In the genomic region with DNA sequence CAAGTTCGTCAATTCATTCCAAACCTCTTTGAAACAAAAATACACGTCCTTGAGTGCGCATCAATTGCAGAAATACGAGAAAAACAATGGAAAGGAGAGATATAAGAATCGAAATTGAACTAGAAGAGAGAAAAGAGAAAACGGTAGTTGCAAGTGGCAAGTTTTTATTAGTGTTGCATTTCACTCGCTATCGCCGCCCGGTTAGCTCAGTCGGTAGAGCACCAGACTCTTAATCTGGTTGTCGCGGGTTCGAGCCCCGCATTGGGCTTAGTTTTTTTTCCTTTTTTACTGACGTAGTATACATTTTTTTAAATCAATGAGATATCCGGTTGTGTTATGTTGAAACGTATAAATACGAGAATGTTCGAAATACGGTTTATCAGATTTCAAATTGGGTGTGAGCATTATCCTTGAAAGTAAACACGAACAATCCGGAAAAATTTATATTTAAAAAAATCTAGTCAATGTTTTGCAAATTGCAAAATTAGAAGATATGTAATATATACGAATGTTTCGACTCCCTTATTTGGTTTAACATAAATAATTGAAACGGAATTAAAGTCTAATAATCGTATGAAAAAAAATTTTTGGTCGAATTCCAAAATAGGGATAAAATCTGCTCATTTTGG, we compare ENCODE assay signal across 5 worm cellular contexts.
TF ChIP-seq lines count a peak whose summit lies in the region.

No protein-coding gene starts in this region.

TF ChIP-seq in whole organism, L1 larva, 84 proteins besides CTCF, POLR2A, EP300 and RAD21 (continues in another document):
- TF ChIP-seq snu-23 (GFP tag; optimal IDR thresholded peaks at IDR 0.05; lab: Kevin White, UChicago) (peak; percentile 76), nhr-84 (tag; optimal IDR thresholded peaks at IDR 0.05; lab: Kevin White, UChicago) (no peak), lir-3 (tag; optimal IDR thresholded peaks at IDR 0.05; lab: Kevin White, UChicago; ENCODE audit: poor library complexity) (peak; percentile 34), nhr-20 (tag; optimal IDR thresholded peaks at IDR 0.05; lab: Kevin White, UChicago) (peak; percentile 69), lin-14 (GFP tag; optimal IDR thresholded peaks at IDR 0.05; lab: Kevin White, UChicago) (peak; percentile 32), xbp-1 (tag; optimal IDR thresholded peaks at IDR 0.05; lab: Kevin White, UChicago) (peak; percentile 39), lin-35 (GFP tag; optimal IDR thresholded peaks at IDR 0.05; lab: Kevin White, UChicago) (peak in 1 of 2 experiments; percentile 13), dsc-1 (tag; optimal IDR thresholded peaks at IDR 0.05; lab: Kevin White, UChicago) (peak; percentile 58), mep-1 (tag; optimal IDR thresholded peaks at IDR 0.05; lab: Kevin White, UChicago) (no peak), nhr-90 (tag; optimal IDR thresholded peaks at IDR 0.05; lab: Kevin White, UChicago; ENCODE audit: poor library complexity) (peak; percentile 59), swsn-7 (tag; optimal IDR thresholded peaks at IDR 0.05; lab: Kevin White, UChicago) (peak; percentile 41), egl-13 (tag; optimal IDR thresholded peaks at IDR 0.05; lab: Kevin White, UChicago) (no peak), nhr-71 (tag; optimal IDR thresholded peaks at IDR 0.05; lab: Kevin White, UChicago) (peak; percentile 64), elt-3 (tag; optimal IDR thresholded peaks at IDR 0.05; lab: Kevin White, UChicago) (peak in 2 of 6 experiments; percentile 21 to 46), nhr-19 (GFP tag; conservative IDR thresholded peaks at IDR 0.05; lab: Robert Waterston, UW) (peak; percentile 68), nhr-85 (tag; lab: Kevin White, UChicago) (peak; percentile 84)

TF ChIP-seq in whole organism, L3 larva, 47 proteins besides CTCF, POLR2A, EP300 and RAD21:
- TF ChIP-seq nhr-25 (tag; optimal IDR thresholded peaks at IDR 0.05; lab: Kevin White, UChicago) (no peak), hmg-11 (tag; optimal IDR thresholded peaks at IDR 0.05; lab: Kevin White, UChicago) (peak; percentile 10), nhr-43 (tag; optimal IDR thresholded peaks at IDR 0.05; lab: Kevin White, UChicago; ENCODE audit: poor library complexity, severe bottlenecking) (peak; percentile 80), nfya-1 (tag; optimal IDR thresholded peaks at IDR 0.05; lab: Kevin White, UChicago; ENCODE audit: insufficient read depth) (peak; percentile 35), tbx-2 (tag; optimal IDR thresholded peaks at IDR 0.05; lab: Kevin White, UChicago) (peak; percentile 11), elt-2 (tag; optimal IDR thresholded peaks at IDR 0.05; lab: Kevin White, UChicago) (peak; percentile 13)

TF ChIP-seq in whole organism, early embryonic, 17 proteins besides CTCF, POLR2A, EP300 and RAD21:
- TF ChIP-seq hnd-1 (tag; optimal IDR thresholded peaks at IDR 0.05; lab: Kevin White, UChicago) (peak; percentile 14), ceh-36 (tag; optimal IDR thresholded peaks at IDR 0.05; lab: Kevin White, UChicago) (no peak), F13C5.2 (tag; optimal IDR thresholded peaks at IDR 0.05; lab: Kevin White, UChicago) (peak; percentile 24), flt-1 (GFP tag; IDR thresholded peaks at IDR 0.05; lab: Robert Waterston, UW) (peak; percentile 42; the same call in 1 of the 2 replicates), ets-7 (tag; optimal IDR thresholded peaks at IDR 0.05; lab: Kevin White, UChicago) (no peak), tbx-37 (GFP tag; conservative IDR thresholded peaks at IDR 0.05; lab: Robert Waterston, UW) (0 out of 2 replicates have a peak, but pooled peaks have one; percentile 22), ceh-13 (GFP tag; optimal IDR thresholded peaks at IDR 0.05; lab: Kevin White, UChicago) (no peak), aly-1 (tag; optimal IDR thresholded peaks at IDR 0.05; lab: Kevin White, UChicago) (no peak), tbx-11 (GFP tag; IDR thresholded peaks at IDR 0.05; lab: Robert Waterston, UW) (peak; percentile 51; the same call in 1 of the 2 replicates), scrt-1 (GFP tag; IDR thresholded peaks at IDR 0.05; lab: Robert Waterston, UW) (0 out of 2 replicates have a peak, but pooled peaks have one; percentile 36)

TF ChIP-seq in whole organism, midembryonic, 9 proteins besides CTCF, POLR2A, EP300 and RAD21:
- TF ChIP-seq ztf-29 (GFP tag; IDR thresholded peaks at IDR 0.05; lab: Robert Waterston, UW): no peak
- peak; percentile 49; the same call in 1 of the 2 replicates for TF ChIP-seq tab-1 (GFP tag; IDR thresholded peaks at IDR 0.05; lab: Robert Waterston, UW)
- TF ChIP-seq cog-1 (tag; optimal IDR thresholded peaks at IDR 0.05; lab: Kevin White, UChicago): no peak
- peak; percentile 69 for TF ChIP-seq klf-2 (GFP tag; conservative IDR thresholded peaks at IDR 0.05; lab: Robert Waterston, UW)
- TF ChIP-seq ztf-23 (GFP tag; IDR thresholded peaks at IDR 0.05; lab: Robert Waterston, UW): peak; percentile 70
TF ChIP-seq in whole organism, midembryonic: peak in this region for 3.

TF ChIP-seq in whole organism, young adult, 124 proteins besides CTCF, POLR2A, EP300 and RAD21 (continues in another document):
- TF ChIP-seq attf-5 (GFP tag; optimal IDR thresholded peaks at IDR 0.05; lab: Kevin White, UChicago): no peak
- TF ChIP-seq ztf-18 (tag; optimal IDR thresholded peaks at IDR 0.05; lab: Kevin White, UChicago): peak; percentile 36
- peak; percentile 44 for TF ChIP-seq mes-4 (tag; optimal IDR thresholded peaks at IDR 0.05; lab: Kevin White, UChicago)
- no peak for TF ChIP-seq snpc-3.4 (tag; optimal IDR thresholded peaks at IDR 0.05; lab: Kevin White, UChicago)
- TF ChIP-seq xnd-1 (tag; optimal IDR thresholded peaks at IDR 0.05; lab: Kevin White, UChicago): no peak
- peak; percentile 69; the same call in 1 of the 2 replicates for TF ChIP-seq ztf-25 (GFP tag; IDR thresholded peaks at IDR 0.05; lab: Robert Waterston, UW)
- peak; percentile 23 to 34 for TF ChIP-seq rec-8 (tag; optimal IDR thresholded peaks at IDR 0.05; lab: Kevin White, UChicago)
- TF ChIP-seq ZK185.1 (tag; optimal IDR thresholded peaks at IDR 0.05; lab: Kevin White, UChicago; ENCODE audit: poor library complexity, severe bottlenecking): peak; percentile 54
- TF ChIP-seq madf-3 (GFP tag; IDR thresholded peaks at IDR 0.05; lab: Robert Waterston, UW): no peak
- TF ChIP-seq cebp-2 (GFP tag; IDR thresholded peaks at IDR 0.05; lab: Robert Waterston, UW): 0 out of 2 replicates have a peak, but pooled peaks have one; percentile 52
- TF ChIP-seq gei-17 (GFP tag; optimal IDR thresholded peaks at IDR 0.05; lab: Kevin White, UChicago): no peak
- no peak for TF ChIP-seq F49E8.2 (tag; optimal IDR thresholded peaks at IDR 0.05; lab: Kevin White, UChicago; ENCODE audit: insufficient read depth)
- no peak for TF ChIP-seq F33H1.4 (GFP tag; IDR thresholded peaks at IDR 0.05; lab: Robert Waterston, UW)
- no peak for TF ChIP-seq chd-7 (tag; optimal IDR thresholded peaks at IDR 0.05; lab: Kevin White, UChicago)
- peak; percentile 74; the same call in 1 of the 2 replicates for TF ChIP-seq pbrm-1 (GFP tag; IDR thresholded peaks at IDR 0.05; lab: Robert Waterston, UW)
- peak; percentile 55 for TF ChIP-seq nhr-90 (tag; optimal IDR thresholded peaks at IDR 0.05; lab: Kevin White, UChicago)
- TF ChIP-seq ceh-27 (GFP tag; optimal IDR thresholded peaks at IDR 0.05; lab: Kevin White, UChicago): peak; percentile 7
- TF ChIP-seq mxl-1 (tag; optimal IDR thresholded peaks at IDR 0.05; lab: Kevin White, UChicago): peak; percentile 86
- TF ChIP-seq ekl-4 (GFP tag; IDR thresholded peaks at IDR 0.05; lab: Robert Waterston, UW): peak; percentile 43; the same call in 1 of the 2 replicates
- peak; percentile 42 for TF ChIP-seq hlh-12 (tag; optimal IDR thresholded peaks at IDR 0.05; lab: Kevin White, UChicago)
- peak; percentile 23 for TF ChIP-seq snpc-1.1 (tag; optimal IDR thresholded peaks at IDR 0.05; lab: Kevin White, UChicago; ENCODE audit: insufficient read depth)
- no peak for TF ChIP-seq aptf-2 (GFP tag; conservative IDR thresholded peaks at IDR 0.05; lab: Robert Waterston, UW)
- 0 out of 2 replicates have a peak, but pooled peaks have one; percentile 64 for TF ChIP-seq nhr-120 (GFP tag; IDR thresholded peaks at IDR 0.05; lab: Robert Waterston, UW)
- TF ChIP-seq ceh-40 (GFP tag; IDR thresholded peaks at IDR 0.05; lab: Robert Waterston, UW): no peak
- TF ChIP-seq dox-1 (GFP tag; IDR thresholded peaks at IDR 0.05; lab: Robert Waterston, UW): peak; percentile 76; the same call in 1 of the 2 replicates
- TF ChIP-seq F10E7.11 (tag; optimal IDR thresholded peaks at IDR 0.05; lab: Kevin White, UChicago): peak; percentile 4
- TF ChIP-seq ztf-22 (GFP tag; optimal IDR thresholded peaks at IDR 0.05; lab: Kevin White, UChicago): no peak
- TF ChIP-seq nhr-80 (tag; optimal IDR thresholded peaks at IDR 0.05; lab: Kevin White, UChicago): no peak
- TF ChIP-seq attf-3 (GFP tag; conservative IDR thresholded peaks at IDR 0.05; lab: Robert Waterston, UW): no peak
- peak; percentile 47 for TF ChIP-seq lsy-27 (tag; optimal IDR thresholded peaks at IDR 0.05; lab: Kevin White, UChicago; ENCODE audit: borderline replicate concordance, insufficient read depth)
- TF ChIP-seq ama-1 (optimal IDR thresholded peaks at IDR 0.05; lab: Kevin White, UChicago): no peak
- TF ChIP-seq ama-1 (GFP tag; optimal IDR thresholded peaks at IDR 0.05; lab: Kevin White, UChicago): peak in 1 of 2 experiments; percentile 50
- peak; percentile 18 for TF ChIP-seq atf-7 (tag; optimal IDR thresholded peaks at IDR 0.05; lab: Kevin White, UChicago)
- TF ChIP-seq B0336.3 (GFP tag; IDR thresholded peaks at IDR 0.05; lab: Robert Waterston, UW): no peak
- TF ChIP-seq hmg-20 (GFP tag; IDR thresholded peaks at IDR 0.05; lab: Robert Waterston, UW): peak; percentile 44; the same call in 1 of the 2 replicates
- no peak for TF ChIP-seq F57C9.4 (tag; optimal IDR thresholded peaks at IDR 0.05; lab: Kevin White, UChicago)
- no peak for TF ChIP-seq ets-4 (GFP tag; optimal IDR thresholded peaks at IDR 0.05; lab: Kevin White, UChicago)
- TF ChIP-seq lin-54 (GFP tag; optimal IDR thresholded peaks at IDR 0.05; lab: Kevin White, UChicago): peak; percentile 34
- peak; percentile 92 for TF ChIP-seq rpc-1 (optimal IDR thresholded peaks at IDR 0.05; lab: Kevin White, UChicago)
- peak; percentile 76 for TF ChIP-seq rpc-1 (tag; optimal IDR thresholded peaks at IDR 0.05; lab: Kevin White, UChicago)
- peak; percentile 39 for TF ChIP-seq zim-3 (tag; optimal IDR thresholded peaks at IDR 0.05; lab: Kevin White, UChicago)
- TF ChIP-seq let-607 (tag; optimal IDR thresholded peaks at IDR 0.05; lab: Kevin White, UChicago): peak; percentile 51 to 53
- TF ChIP-seq C06A6.2 (GFP tag; conservative IDR thresholded peaks at IDR 0.05; lab: Robert Waterston, UW): 0 out of 2 replicates have a peak, but pooled peaks have one; percentile 37
- peak; percentile 49 for TF ChIP-seq madf-10 (tag; optimal IDR thresholded peaks at IDR 0.05; lab: Kevin White, UChicago)
- TF ChIP-seq athp-1 (tag; optimal IDR thresholded peaks at IDR 0.05; lab: Kevin White, UChicago): peak; percentile 38
